Fruit fly (Drosophila melanogaster) whole organism, embryonic: ENCODE data around the gene CG31431.

Source experiments
- ATbp ChIP-seq: fragments of 200-800 bp; sonication (Bioruptor generic); optimal IDR thresholded peaks from 2 replicates; lab custom pipeline; 2017; ENCODE audit warnings: missing biosample characterization, mild to moderate bottlenecking, missing genetic modification characterization, missing genetic modification reagents
- BtbVII ChIP-seq: fragments of 200-800 bp; sonication (Bioruptor generic); optimal IDR thresholded peaks from 3 replicates; lab custom pipeline; 2017; ENCODE audit warnings: missing biosample characterization, mild to moderate bottlenecking, missing genetic modification characterization
- CG10209 ChIP-seq: fragments of 200-800 bp; sonication (Bioruptor generic); optimal IDR thresholded peaks from 3 replicates; lab custom pipeline; 2017; ENCODE audit warnings: missing biosample characterization, mild to moderate bottlenecking, missing genetic modification characterization, missing genetic modification reagents
- CG11247 ChIP-seq: fragments of 200-800 bp; sonication (Bioruptor generic); IDR thresholded peaks from 2 replicates; pipeline ENCODE4 v1.3.6; 2022; ENCODE audit warnings: missing biosample characterization, missing genetic modification characterization
- CG11504 ChIP-seq: fragments of 200-800 bp; sonication (Bioruptor generic); optimal IDR thresholded peaks from 3 replicates; lab custom pipeline; 2019; ENCODE audit warnings: missing biosample characterization, mild to moderate bottlenecking, missing genetic modification characterization, moderate library complexity
- CG11696 ChIP-seq: fragments of 200-800 bp; sonication (Bioruptor generic); IDR thresholded peaks from 2 replicates; pipeline ENCODE4 v1.3.6; 2022; ENCODE audit warnings: missing biosample characterization, missing genetic modification characterization
- CG12071 ChIP-seq: fragments of 200-800 bp; sonication (Bioruptor generic); optimal IDR thresholded peaks from 3 replicates; lab custom pipeline; 2018; ENCODE audit warnings: missing biosample characterization, mild to moderate bottlenecking, missing genetic modification characterization
- CG12769 ChIP-seq: fragments of 200-800 bp; sonication (Bioruptor generic); optimal IDR thresholded peaks from 2 replicates; lab custom pipeline; 2019; ENCODE audit warnings: missing biosample characterization, mild to moderate bottlenecking, missing genetic modification characterization, moderate library complexity
- CG13894 ChIP-seq: fragments of 200-800 bp; sonication (Bioruptor generic); optimal IDR thresholded peaks from 3 replicates; lab custom pipeline; 2018; ENCODE audit warnings: missing biosample characterization, mild to moderate bottlenecking, missing genetic modification characterization, moderate library complexity
- CG15073 ChIP-seq: fragments of 200-800 bp; sonication (Bioruptor generic); optimal IDR thresholded peaks from 2 replicates; lab custom pipeline; 2016; ENCODE audit warnings: missing biosample characterization, missing genetic modification characterization
- CG15269 ChIP-seq: fragments of 200-800 bp; sonication (Bioruptor generic); optimal IDR thresholded peaks from 2 replicates; lab custom pipeline; 2018; ENCODE audit warnings: missing biosample characterization, mild to moderate bottlenecking, missing genetic modification characterization, moderate library complexity
- CG1602 ChIP-seq: fragments of 200-800 bp; sonication (Bioruptor generic); optimal IDR thresholded peaks from 3 replicates; lab custom pipeline; 2016; ENCODE audit warnings: missing biosample characterization, missing genetic modification characterization
- CG17328 ChIP-seq: fragments of 200-800 bp; sonication (Bioruptor generic); IDR thresholded peaks from 2 replicates; pipeline ENCODE4 v1.3.6; 2022; ENCODE audit warnings: missing biosample characterization, missing genetic modification characterization
- CG17385 ChIP-seq: fragments of 200-800 bp; sonication (Bioruptor generic); optimal IDR thresholded peaks from 3 replicates; lab custom pipeline; 2018; ENCODE audit warnings: missing biosample characterization, mild to moderate bottlenecking, missing genetic modification characterization
- CG17568 ChIP-seq: fragments of 200-800 bp; sonication (Bioruptor generic); optimal IDR thresholded peaks from 2 replicates; lab custom pipeline; 2018; ENCODE audit warnings: missing biosample characterization, mild to moderate bottlenecking, missing genetic modification characterization, moderate library complexity
- CG17612 ChIP-seq: fragments of 200-800 bp; sonication (Bioruptor generic); IDR thresholded peaks from 2 replicates; pipeline ENCODE4 v1.3.6; 2022; ENCODE audit warnings: missing biosample characterization, missing genetic modification characterization
- CG18599 ChIP-seq: fragments of 200-800 bp; sonication (Bioruptor generic); optimal IDR thresholded peaks from 3 replicates; lab custom pipeline; 2017; ENCODE audit warnings: missing biosample characterization, missing genetic modification characterization, mild to moderate bottlenecking, moderate library complexity, missing genetic modification reagents
- CG2712 ChIP-seq: fragments of 200-800 bp; optimal IDR thresholded peaks from 3 replicates; lab custom pipeline; 2019; ENCODE audit warnings: missing biosample characterization, mild to moderate bottlenecking, missing genetic modification characterization, moderate library complexity
- CG30020 ChIP-seq: fragments of 200-800 bp; optimal IDR thresholded peaks from 2 replicates; lab custom pipeline; 2019; ENCODE audit warnings: missing biosample characterization, mild to moderate bottlenecking, missing genetic modification characterization, moderate library complexity
- CG31441 ChIP-seq: fragments of 200-800 bp; sonication (Bioruptor generic); IDR thresholded peaks from 2 replicates; pipeline ENCODE4 v1.3.6; 2022; ENCODE audit warnings: missing biosample characterization, missing genetic modification characterization
- CG3163 ChIP-seq: fragments of 200-800 bp; sonication (Bioruptor generic); optimal IDR thresholded peaks from 3 replicates; lab custom pipeline; 2016; ENCODE audit warnings: missing biosample characterization, missing genetic modification characterization
- CG33213 ChIP-seq: fragments of 200-800 bp; sonication (Bioruptor generic); optimal IDR thresholded peaks from 3 replicates; lab custom pipeline; 2016; ENCODE audit warnings: missing biosample characterization, missing genetic modification characterization
- CG3726 ChIP-seq: fragments of 200-800 bp; sonication (Bioruptor generic); IDR thresholded peaks from 3 replicates; pipeline ENCODE4, ENCODE4 v1.3.6; 2022; ENCODE audit warnings: missing biosample characterization, missing genetic modification characterization
- CG3847 ChIP-seq: fragments of 200-800 bp; sonication (Bioruptor generic); IDR thresholded peaks from 2 replicates; pipeline ENCODE4 v1.3.6; 2022; ENCODE audit warnings: missing biosample characterization, missing genetic modification characterization
- CG4360 ChIP-seq: fragments of 200-800 bp; sonication (Bioruptor generic); IDR thresholded peaks from 2 replicates; pipeline ENCODE4 v1.3.6; 2022; ENCODE audit warnings: missing biosample characterization, missing genetic modification characterization
- CG7357 ChIP-seq: fragments of 200-800 bp; sonication (Bioruptor generic); IDR thresholded peaks from 3 replicates; pipeline ENCODE4 v1.3.6; 2022; ENCODE audit warnings: missing biosample characterization, missing genetic modification characterization
- CG7963 ChIP-seq: fragments of 200-800 bp; sonication (Bioruptor generic); IDR thresholded peaks from 3 replicates; pipeline ENCODE4 v1.3.6; 2022; ENCODE audit warnings: missing biosample characterization, missing genetic modification characterization; ENCODE audit not compliant: partially characterized antibody
- CG7987 ChIP-seq: fragments of 200-800 bp; sonication (Bioruptor generic); optimal IDR thresholded peaks from 2 replicates; lab custom pipeline; 2018; ENCODE audit warnings: missing biosample characterization, mild to moderate bottlenecking, missing genetic modification characterization, moderate library complexity
- Chrac-16 ChIP-seq: fragments of 200-800 bp; sonication (Bioruptor generic); optimal IDR thresholded peaks from 3 replicates; lab custom pipeline; 2016; ENCODE audit warnings: missing biosample characterization, missing genetic modification characterization
- CrebB ChIP-seq: fragments of 200-800 bp; sonication (Bioruptor generic); optimal IDR thresholded peaks from 3 replicates; lab custom pipeline; 2018; ENCODE audit warnings: missing biosample characterization, mild to moderate bottlenecking, missing genetic modification characterization
- D ChIP-seq, 2 experiments: fragments of 200-800 bp in 1 of 2; fragments of >200 bp in 1 of 2; sonication (Bioruptor generic) in 1 of 2; optimal IDR thresholded peaks; 2 replicates in 1 of 2; 3 replicates in 1 of 2; lab custom pipeline; 2017; ENCODE audit warnings: mild to moderate bottlenecking in 1 of 2, missing biosample characterization in 1 of 2, missing genetic modification characterization in 1 of 2, missing genetic modification reagents in 1 of 2
- Dip3 ChIP-seq: fragments of 200-800 bp; sonication (Bioruptor generic); optimal IDR thresholded peaks from 3 replicates; lab custom pipeline; 2016; ENCODE audit warnings: missing biosample characterization, missing genetic modification characterization
- Doc2 ChIP-seq: fragments of 200-800 bp; sonication (Bioruptor generic); IDR thresholded peaks from 2 replicates; pipeline ENCODE4 v1.3.6; 2022; ENCODE audit warnings: missing biosample characterization, missing genetic modification characterization
- ERR ChIP-seq: fragments of 200-800 bp; sonication (Bioruptor generic); optimal IDR thresholded peaks from 2 replicates; lab custom pipeline; 2016; ENCODE audit warnings: missing biosample characterization, missing genetic modification characterization
- Hand ChIP-seq: fragments of 200-800 bp; sonication (Bioruptor generic); optimal IDR thresholded peaks from 2 replicates; lab custom pipeline; 2017; ENCODE audit warnings: mild to moderate bottlenecking, missing biosample characterization, missing genetic modification reagents, missing genetic modification characterization
- Hmr ChIP-seq: fragments of 200-800 bp; sonication (Bioruptor generic); optimal IDR thresholded peaks from 3 replicates; lab custom pipeline; 2017; ENCODE audit warnings: mild to moderate bottlenecking, missing biosample characterization, missing genetic modification reagents, missing genetic modification characterization
- Meics ChIP-seq: fragments of 200-800 bp; sonication (Bioruptor generic); optimal IDR thresholded peaks from 2 replicates; lab custom pipeline; 2017; ENCODE audit warnings: missing biosample characterization, mild to moderate bottlenecking, missing genetic modification characterization
- NK7.1 ChIP-seq: fragments of 200-800 bp; sonication (Bioruptor generic); optimal IDR thresholded peaks from 3 replicates; lab custom pipeline; 2016; ENCODE audit warnings: missing biosample characterization, missing genetic modification characterization
- PHDP ChIP-seq: fragments of 200-800 bp; sonication (Bioruptor generic); optimal IDR thresholded peaks from 3 replicates; lab custom pipeline; 2018; ENCODE audit warnings: missing biosample characterization, mild to moderate bottlenecking, missing genetic modification characterization, moderate library complexity
- ap ChIP-seq: fragments of 200-800 bp; sonication (Bioruptor generic); IDR thresholded peaks from 2 replicates; pipeline ENCODE4 v1.3.6; 2022; ENCODE audit warnings: missing biosample characterization, missing genetic modification characterization
- cas ChIP-seq: fragments of 200-800 bp; sonication (Bioruptor generic); IDR thresholded peaks from 2 replicates; pipeline ENCODE4 v1.3.6; 2022; ENCODE audit warnings: missing biosample characterization, missing genetic modification characterization
- eyg ChIP-seq: fragments of 200-800 bp; sonication (Bioruptor generic); optimal IDR thresholded peaks from 3 replicates; lab custom pipeline; 2016; ENCODE audit warnings: missing biosample characterization, missing genetic modification characterization
- gcm ChIP-seq: fragments of 200-800 bp; sonication (Bioruptor generic); optimal IDR thresholded peaks from 2 replicates; lab custom pipeline; 2019; ENCODE audit warnings: missing biosample characterization, mild to moderate bottlenecking, missing genetic modification characterization, moderate library complexity
- gfzf ChIP-seq: fragments of 200-800 bp; sonication (Bioruptor generic); optimal IDR thresholded peaks from 2 replicates; lab custom pipeline; 2016; ENCODE audit warnings: missing biosample characterization, mild to moderate bottlenecking, missing genetic modification characterization, moderate library complexity
- ham ChIP-seq: fragments of 200-800 bp; sonication (Bioruptor generic); IDR thresholded peaks from 2 replicates; pipeline ENCODE4 v1.3.6; 2022; ENCODE audit warnings: missing biosample characterization, missing genetic modification characterization
- lilli ChIP-seq: fragments of 200-800 bp; sonication (Bioruptor generic); optimal IDR thresholded peaks from 3 replicates; lab custom pipeline; 2016; ENCODE audit warnings: missing biosample characterization, missing genetic modification characterization
- mam ChIP-seq: fragments of 200-800 bp; sonication (Bioruptor generic); optimal IDR thresholded peaks from 3 replicates; lab custom pipeline; 2016; ENCODE audit warnings: missing biosample characterization, missing genetic modification characterization
- odd ChIP-seq: fragments of 200-800 bp; sonication (Bioruptor generic); optimal IDR thresholded peaks from 2 replicates; lab custom pipeline; 2017; ENCODE audit warnings: missing biosample characterization, mild to moderate bottlenecking, missing genetic modification characterization
- ro ChIP-seq: fragments of 200-800 bp; sonication (Bioruptor generic); IDR thresholded peaks from 2 replicates; pipeline ENCODE4 v1.3.6; 2022; ENCODE audit warnings: missing biosample characterization, missing genetic modification characterization
- tap ChIP-seq: fragments of 200-800 bp; optimal IDR thresholded peaks from 3 replicates; lab custom pipeline; 2019; ENCODE audit warnings: missing biosample characterization, mild to moderate bottlenecking, missing genetic modification characterization, moderate library complexity

CG31431 gene

DNA sequence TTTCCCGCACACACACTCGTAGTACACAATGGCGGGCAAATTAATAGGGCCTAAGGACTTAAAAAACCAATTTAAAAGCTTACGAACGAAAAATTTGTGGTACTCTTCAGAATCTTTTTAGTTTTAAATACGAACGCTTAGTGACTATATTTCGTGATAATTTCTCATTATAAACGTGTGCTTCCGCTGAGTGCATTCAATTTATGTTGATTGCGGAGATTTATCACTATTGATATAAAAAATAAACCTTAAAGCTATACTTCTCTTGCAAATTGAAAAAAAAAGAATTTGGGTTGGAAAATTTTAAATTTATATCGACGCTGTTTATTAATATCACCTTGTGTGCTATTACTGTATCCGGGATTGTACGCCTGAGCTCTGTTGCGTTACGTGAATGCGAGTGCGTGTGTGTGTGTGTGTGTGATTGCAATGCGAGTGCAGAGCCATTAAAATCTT is 21.5 kb upstream of the CG31431 start (continued):
- TF ChIP-seq Doc2 (no peak), CG11696 (peak; percentile 87), CG1602 (GFP tag; lab: Kevin White, UChicago) (peak; percentile 71), CrebB (no peak), CG18599 (peak; percentile 56), CG12071 (GFP tag; lab: Kevin White, UChicago) (peak; percentile 8), CG3847 (peak; percentile 20; the same call in 1 of the 2 replicates), CG12769 (tag; lab: Kevin White, UChicago) (no peak), gcm (GFP tag; lab: Kevin White, UChicago) (peak; percentile 67), CG7357 (GFP tag; lab: Robert Waterston, UW) (0 out of 3 replicates have a peak, but pooled peaks have one; percentile 31), CG3163 (GFP tag; lab: Kevin White, UChicago) (no peak), PHDP (peak; percentile 56), eyg (GFP tag; lab: Kevin White, UChicago) (peak; percentile 27), CG11247 (GFP tag; lab: Robert Waterston, UW) (no peak), lilli (GFP tag; lab: Kevin White, UChicago) (peak; percentile 44), NK7.1 (peak; percentile 29), CG10209 (GFP tag; lab: Kevin White, UChicago) (peak; percentile 55), ERR (GFP tag; lab: Kevin White, UChicago) (no peak), CG3726 (GFP tag; lab: Robert Waterston, UW) (no peak), cas (GFP tag; lab: Robert Waterston, UW) (no peak), CG30020 (peak; percentile 34), CG31441 (GFP tag; lab: Robert Waterston, UW) (peak; percentile 81), ap (no peak), Dip3 (GFP tag; lab: Kevin White, UChicago) (peak; percentile 32), D (optimal IDR thresholded peaks at IDR 0.05; lab: Kevin White, UChicago) (no peak), D (GFP tag; optimal IDR thresholded peaks at IDR 0.05; lab: Kevin White, UChicago) (peak; percentile 77), CG13894 (tag; lab: Kevin White, UChicago) (no peak), ham (GFP tag; lab: Robert Waterston, UW) (no peak), tap (tag; lab: Kevin White, UChicago) (peak; percentile 36), BtbVII (GFP tag; lab: Kevin White, UChicago) (peak; percentile 45), CG7963 (GFP tag; lab: Robert Waterston, UW) (no peak), Hmr (GFP tag; lab: Kevin White, UChicago) (peak; percentile 55), ATbp (GFP tag; lab: Kevin White, UChicago) (peak; percentile 57), gfzf (GFP tag; lab: Kevin White, UChicago) (no peak), ro (GFP tag; lab: Robert Waterston, UW) (no peak; the same call in 1 of the 2 replicates), CG17568 (GFP tag; lab: Kevin White, UChicago) (peak; percentile 26), CG17385 (GFP tag; lab: Kevin White, UChicago) (peak; percentile 65), CG17612 (GFP tag; lab: Robert Waterston, UW) (no peak), CG4360 (GFP tag; lab: Robert Waterston, UW) (0 out of 2 replicates have a peak, but pooled peaks have one; percentile 19), CG33213 (GFP tag; lab: Kevin White, UChicago) (peak; percentile 55), Chrac-16 (GFP tag; lab: Kevin White, UChicago) (peak; percentile 54), odd (GFP tag; lab: Kevin White, UChicago) (peak; percentile 51), CG17328 (GFP tag; lab: Robert Waterston, UW) (peak; percentile 32; the same call in 1 of the 2 replicates), CG15073 (GFP tag; lab: Kevin White, UChicago) (no peak), Meics (GFP tag; lab: Kevin White, UChicago) (peak; percentile 66), CG15269 (tag; lab: Kevin White, UChicago) (peak; percentile 61), CG11504 (tag; lab: Kevin White, UChicago) (peak; percentile 87), CG7987 (GFP tag; lab: Kevin White, UChicago) (no peak), mam (peak; percentile 42), CG2712 (peak; percentile 86), Hand (GFP tag; lab: Kevin White, UChicago) (no peak)
